Worm (Caenorhabditis elegans) whole organism, L2 larva: Measurements from ENCODE around the gene M01F1.9.

Experiments used
- C34F6.9 ChIP-seq: fragments of 150-350 bp; optimal IDR thresholded peaks from 2 replicates; lab custom pipeline; 2014; ENCODE audit warnings: missing biosample characterization, missing genetic modification characterization
- F13H6.1 ChIP-seq: sonication (generic microtip); optimal IDR thresholded peaks from 2 replicates; lab custom pipeline; 2016; ENCODE audit warnings: missing genetic modification characterization, missing compliant biosample characterization
- R02D3.7 ChIP-seq: fragments of 150-350 bp; optimal IDR thresholded peaks from 2 replicates; lab custom pipeline; 2014; ENCODE audit warnings: missing biosample characterization, missing genetic modification characterization
- ZK546.5 ChIP-seq: sonication (generic microtip); optimal IDR thresholded peaks from 2 replicates; lab custom pipeline; 2017; ENCODE audit warnings: missing biosample characterization, missing genetic modification characterization
- alr-1 ChIP-seq: fragments of 150-350 bp; optimal IDR thresholded peaks from 2 replicates; lab custom pipeline; 2014; ENCODE audit warnings: missing biosample characterization, missing genetic modification characterization
- aly-2 ChIP-seq: fragments of 150-350 bp; optimal IDR thresholded peaks from 2 replicates; lab custom pipeline; 2014; ENCODE audit warnings: missing biosample characterization, missing genetic modification characterization
- ama-1 ChIP-seq: fragments of 150-350 bp; optimal IDR thresholded peaks from 2 replicates; lab custom pipeline; 2018; ENCODE audit warnings: inconsistent platforms
- crh-2 ChIP-seq: sonication (generic microtip); optimal IDR thresholded peaks from 2 replicates; lab custom pipeline; 2017; ENCODE audit warnings: missing biosample characterization, missing genetic modification characterization
- dmd-4 ChIP-seq: sonication (generic microtip); optimal IDR thresholded peaks from 2 replicates; lab custom pipeline; 2017; ENCODE audit warnings: missing biosample characterization, missing genetic modification characterization
- egl-27 ChIP-seq: sonication (generic microtip); optimal IDR thresholded peaks from 3 replicates; lab custom pipeline; 2017; ENCODE audit warnings: missing biosample characterization, missing genetic modification reagents, missing genetic modification characterization
- elt-1 ChIP-seq: fragments of 150-350 bp; optimal IDR thresholded peaks from 2 replicates; lab custom pipeline; 2014; ENCODE audit warnings: missing biosample characterization, missing genetic modification characterization
- elt-3 ChIP-seq: sonication (generic microtip); optimal IDR thresholded peaks from 2 replicates; lab custom pipeline; 2017; ENCODE audit warnings: missing biosample characterization, missing genetic modification characterization
- fos-1 ChIP-seq: fragments of 150-350 bp; optimal IDR thresholded peaks from 2 replicates; lab custom pipeline; 2014; ENCODE audit warnings: missing biosample characterization, missing genetic modification characterization
- lin-11 ChIP-seq: fragments of 150-350 bp; sonication (generic microtip); optimal IDR thresholded peaks from 2 replicates; lab custom pipeline; 2014; ENCODE audit warnings: missing biosample characterization, missing genetic modification characterization, inconsistent platforms, mixed read lengths
- lin-13 ChIP-seq: fragments of 150-350 bp; optimal IDR thresholded peaks from 2 replicates; lab custom pipeline; 2014; ENCODE audit warnings: missing biosample characterization, missing genetic modification reagents, missing genetic modification characterization
- lin-39 ChIP-seq: fragments of 150-350 bp; optimal IDR thresholded peaks from 2 replicates; lab custom pipeline; 2014; ENCODE audit warnings: missing biosample characterization, missing genetic modification reagents, missing genetic modification characterization
- lsy-2 ChIP-seq, 2 experiments: fragments of 150-350 bp in 1 of 2; sonication (generic microtip) in 1 of 2; optimal IDR thresholded peaks; 2 replicates each; lab custom pipeline; 2014 to 2017; ENCODE audit warnings: missing biosample characterization in 2 of 2, missing genetic modification characterization in 2 of 2
- mab-5 ChIP-seq: fragments of 150-350 bp; optimal IDR thresholded peaks from 2 replicates; lab custom pipeline; 2014; ENCODE audit warnings: missing biosample characterization, missing genetic modification characterization
- mbf-1 ChIP-seq: sonication (generic microtip); optimal IDR thresholded peaks from 2 replicates; lab custom pipeline; 2017; ENCODE audit warnings: missing biosample characterization, missing genetic modification characterization
- mdl-1 ChIP-seq, 2 experiments: fragments of 150-350 bp in 1 of 2; sonication (generic microtip) in 1 of 2; optimal IDR thresholded peaks; 2 replicates each; lab custom pipeline; 2017; ENCODE audit warnings: missing biosample characterization in 2 of 2, missing genetic modification characterization in 2 of 2
- nhr-10 ChIP-seq: sonication (generic microtip); optimal IDR thresholded peaks from 2 replicates; lab custom pipeline; 2017; ENCODE audit warnings: missing biosample characterization, missing genetic modification characterization
- nhr-12 ChIP-seq: fragments of 150-350 bp; optimal IDR thresholded peaks from 2 replicates; lab custom pipeline; 2014; ENCODE audit warnings: missing biosample characterization, missing genetic modification characterization
- nhr-129 ChIP-seq: fragments of 150-350 bp; optimal IDR thresholded peaks from 2 replicates; lab custom pipeline; 2014; ENCODE audit warnings: missing biosample characterization, missing genetic modification characterization
- nhr-21 ChIP-seq: fragments of 150-350 bp; optimal IDR thresholded peaks from 2 replicates; lab custom pipeline; 2014; ENCODE audit warnings: missing biosample characterization, missing genetic modification characterization
- nhr-23 ChIP-seq: fragments of 150-350 bp; optimal IDR thresholded peaks from 2 replicates; lab custom pipeline; 2014; ENCODE audit warnings: missing biosample characterization, missing genetic modification reagents, missing genetic modification characterization
- nhr-237 ChIP-seq: fragments of 150-350 bp; optimal IDR thresholded peaks from 2 replicates; lab custom pipeline; 2014; ENCODE audit warnings: missing biosample characterization, missing genetic modification characterization
- nhr-25 ChIP-seq: fragments of 150-350 bp; sonication (generic microtip); optimal IDR thresholded peaks from 3 replicates; lab custom pipeline; 2014; ENCODE audit warnings: missing biosample characterization, missing genetic modification characterization
- nhr-77 ChIP-seq: fragments of 150-350 bp; optimal IDR thresholded peaks from 2 replicates; lab custom pipeline; 2014; ENCODE audit warnings: missing biosample characterization, missing genetic modification characterization
- peb-1 ChIP-seq: fragments of 150-350 bp; optimal IDR thresholded peaks from 2 replicates; lab custom pipeline; 2014; ENCODE audit warnings: missing biosample characterization, missing genetic modification characterization
- sma-3 ChIP-seq: sonication (generic microtip); optimal IDR thresholded peaks from 2 replicates; lab custom pipeline; 2016; ENCODE audit warnings: missing genetic modification reagents, missing genetic modification characterization, missing compliant biosample characterization
- snpc-4 ChIP-seq: fragments of 150-350 bp; optimal IDR thresholded peaks from 2 replicates; lab custom pipeline; 2014; ENCODE audit warnings: missing biosample characterization, missing genetic modification characterization
- unc-39 ChIP-seq: fragments of 150-350 bp; optimal IDR thresholded peaks from 2 replicates; lab custom pipeline; 2014; ENCODE audit warnings: missing biosample characterization, missing genetic modification characterization
- unc-55 ChIP-seq: fragments of 150-350 bp; sonication (generic microtip); optimal IDR thresholded peaks from 3 replicates; lab custom pipeline; 2014; ENCODE audit warnings: missing biosample characterization, missing genetic modification reagents, missing genetic modification characterization
- unc-62 ChIP-seq: fragments of 150-350 bp; optimal IDR thresholded peaks from 2 replicates; lab custom pipeline; 2014; ENCODE audit warnings: missing biosample characterization, missing genetic modification reagents, missing genetic modification characterization
- zag-1 ChIP-seq: fragments of 150-350 bp; optimal IDR thresholded peaks from 2 replicates; lab custom pipeline; 2014; ENCODE audit warnings: missing biosample characterization, missing genetic modification characterization
- ztf-1 ChIP-seq: fragments of 200-800 bp; sonication (Bioruptor generic); conservative IDR thresholded peaks from 2 replicates; pipeline ENCODE4 v1.3.6; 2022; ENCODE audit warnings: missing genetic modification characterization, missing compliant biosample characterization
- ztf-4 ChIP-seq: fragments of 150-350 bp; optimal IDR thresholded peaks from 2 replicates; lab custom pipeline; 2014; ENCODE audit warnings: missing biosample characterization, missing genetic modification characterization

M01F1.9 gene

DNA sequence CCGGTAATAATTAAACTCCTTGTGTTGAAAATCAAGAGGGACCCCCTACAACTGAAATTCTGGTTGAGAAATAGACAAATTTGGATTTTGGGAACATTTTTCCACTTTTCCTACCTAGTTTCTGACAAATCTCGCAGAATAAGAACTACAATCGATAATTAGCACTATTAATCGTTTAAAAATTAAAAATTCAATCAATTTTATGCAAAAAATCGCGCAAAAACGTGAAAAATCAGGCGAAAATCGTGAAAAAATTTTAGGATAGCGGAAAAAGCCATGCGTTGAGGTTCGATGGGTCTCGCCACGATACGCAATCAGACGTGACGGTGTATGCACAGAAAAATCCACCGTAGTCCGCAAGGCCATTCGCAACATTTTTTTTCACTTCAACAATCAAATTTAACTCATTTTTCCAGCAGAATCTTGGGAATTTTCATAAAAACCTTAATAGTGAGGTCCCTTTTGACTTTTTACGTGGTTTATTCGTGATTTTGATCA, 6.2 kb upstream of the M01F1.9 start, which contains the start of gene lias-1 (continued):
- TF ChIP-seq nhr-10: no peak

DNA sequence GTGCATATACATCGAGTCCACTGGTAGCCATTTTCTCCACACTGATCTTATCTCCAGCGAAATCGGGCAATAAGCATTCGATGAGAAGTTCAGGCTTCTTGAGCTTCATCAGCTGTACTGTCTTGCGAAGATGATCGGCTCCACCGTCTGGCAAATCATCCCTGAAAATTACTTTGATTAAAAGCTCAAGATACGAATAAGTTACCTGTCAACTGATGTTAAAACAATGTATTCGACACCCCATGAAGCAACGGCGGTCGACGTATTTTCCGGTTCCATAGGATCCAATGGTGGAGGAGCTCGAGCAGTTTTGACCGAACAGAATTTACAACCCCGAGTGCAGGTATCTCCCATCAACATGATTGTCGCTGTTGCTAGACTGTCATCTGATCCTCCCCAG, 5.4 kb upstream of the M01F1.9 start:
- TF ChIP-seq crh-2 (no peak), nhr-10 (no peak), elt-3 (tag; lab: Kevin White, UChicago) (no peak), sma-3 (GFP tag; lab: Kevin White, UChicago) (no peak), lin-39 (no peak), ztf-1 (GFP tag; lab: Robert Waterston, UW) (no peak), zag-1 (tag; lab: Kevin White, UChicago) (no peak), nhr-12 (tag; lab: Kevin White, UChicago) (no peak), R02D3.7 (tag; lab: Kevin White, UChicago) (no peak), dmd-4 (tag; lab: Kevin White, UChicago) (no peak), mbf-1 (tag; lab: Kevin White, UChicago) (no peak), nhr-77 (no peak), elt-1 (tag; lab: Kevin White, UChicago) (no peak), nhr-23 (tag; lab: Kevin White, UChicago) (no peak), unc-39 (no peak), nhr-25 (tag; lab: Kevin White, UChicago) (no peak), F13H6.1 (tag; lab: Kevin White, UChicago) (no peak), lsy-2 (tag; optimal IDR thresholded peaks at IDR 0.05; lab: Kevin White, UChicago) (no peak), ama-1 (lab: Kevin White, UChicago) (no peak)

DNA sequence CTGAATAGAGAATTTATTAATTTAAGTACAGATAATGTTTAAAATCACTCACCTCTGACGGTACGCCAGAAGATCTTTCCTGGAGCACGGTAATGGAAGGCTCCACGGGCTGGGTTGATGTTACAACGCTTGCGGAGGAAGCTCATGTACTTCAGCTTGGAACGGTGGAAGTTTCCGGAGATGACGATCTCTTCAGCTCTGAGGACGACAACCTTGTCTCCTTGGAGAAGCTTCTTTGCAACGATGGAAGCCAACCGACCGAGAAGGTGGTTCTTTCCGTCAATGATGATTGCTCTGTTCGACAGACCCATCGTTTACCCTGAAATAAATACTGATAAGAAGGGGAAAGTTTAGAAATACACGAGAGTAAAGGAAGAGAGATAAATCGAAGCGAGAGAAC, 4.4 kb upstream of the M01F1.9 start, which contains the start of gene rpl-16:
Gene rpl-16, minus strand, starts transcription at position 319 of the 400 bp plus-strand sequence.
- no peak for TF ChIP-seq lsy-2 (tag; optimal IDR thresholded peaks at IDR 0.05; lab: Kevin White, UChicago)
- no peak for TF ChIP-seq lin-13 (GFP tag; lab: Kevin White, UChicago)
- no peak for TF ChIP-seq ztf-1 (GFP tag; lab: Robert Waterston, UW)
- TF ChIP-seq, all 48 proteins: peak for 0

ce11 chrIII:3502215-3502838, 3.5 kb upstream of the M01F1.9 start, which contains the start of gene M01F1.8:
M01F1.8 (minus strand) TSS chrIII:3502549.
- TF ChIP-seq ztf-1 (GFP tag; lab: Robert Waterston, UW) (no peak), mdl-1 (tag; optimal IDR thresholded peaks at IDR 0.05; lab: Kevin White, UChicago) (no peak), ZK546.5 (tag; lab: Kevin White, UChicago) (no peak), fos-1 (no peak), lin-11 (tag; lab: Kevin White, UChicago) (no peak), nhr-10 (no peak), ztf-4 (tag; lab: Kevin White, UChicago) (no peak), unc-62 (no peak), crh-2 (no peak), unc-39 (no peak), nhr-237 (tag; lab: Kevin White, UChicago) (no peak), unc-55 (GFP tag; lab: Kevin White, UChicago) (no peak), alr-1 (tag; lab: Kevin White, UChicago) (no peak), nhr-77 (no peak), nhr-21 (tag; lab: Kevin White, UChicago) (no peak), nhr-23 (tag; lab: Kevin White, UChicago) (no peak), lsy-2 (tag; optimal IDR thresholded peaks at IDR 0.05; lab: Kevin White, UChicago) (no peak)

DNA sequence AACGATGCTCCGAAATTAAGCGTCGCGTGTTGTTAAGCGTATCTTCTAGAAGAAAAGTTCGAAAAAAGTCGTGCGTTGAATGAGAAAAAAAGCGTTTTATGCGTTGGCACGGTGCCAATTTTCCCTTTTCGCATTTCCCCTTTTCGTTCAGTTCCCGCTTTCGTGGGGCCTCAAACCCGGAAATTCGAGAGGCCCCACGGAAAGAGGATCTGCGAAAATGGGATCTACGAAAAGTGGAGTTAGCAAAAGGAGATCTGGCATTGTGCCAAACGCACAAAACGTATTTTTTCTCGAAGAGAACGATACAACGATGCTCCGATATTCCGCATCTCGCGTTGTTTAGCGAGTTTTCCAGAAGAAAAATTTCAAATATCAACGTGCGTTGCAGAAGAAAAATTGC, 993 bp upstream of the M01F1.9 start:
- TF ChIP-seq unc-55 (GFP tag; lab: Kevin White, UChicago): peak; percentile 57
- no peak for TF ChIP-seq nhr-10
- peak; percentile 5 for TF ChIP-seq sma-3 (GFP tag; lab: Kevin White, UChicago)
- peak; percentile 16 for TF ChIP-seq F13H6.1 (tag; lab: Kevin White, UChicago)

- TF ChIP-seq mdl-1 (tag; optimal IDR thresholded peaks at IDR 0.05; lab: Kevin White, UChicago) (no peak), elt-1 (tag; lab: Kevin White, UChicago) (no peak), nhr-25 (tag; lab: Kevin White, UChicago) (no peak), lin-13 (GFP tag; lab: Kevin White, UChicago) (no peak), nhr-237 (tag; lab: Kevin White, UChicago) (no peak), nhr-23 (tag; lab: Kevin White, UChicago) (no peak), aly-2 (tag; lab: Kevin White, UChicago) (no peak), unc-55 (GFP tag; lab: Kevin White, UChicago) (no peak), mab-5 (tag; lab: Kevin White, UChicago) (no peak), lin-11 (tag; lab: Kevin White, UChicago) (no peak), snpc-4 (tag; lab: Kevin White, UChicago) (no peak), ztf-4 (tag; lab: Kevin White, UChicago) (no peak), unc-39 (no peak), nhr-10 (no peak), elt-3 (tag; lab: Kevin White, UChicago) (no peak), egl-27 (tag; lab: Kevin White, UChicago) (no peak), C34F6.9 (tag; lab: Kevin White, UChicago) (no peak), nhr-129 (tag; lab: Kevin White, UChicago) (no peak), peb-1 (tag; lab: Kevin White, UChicago) (no peak)
These were observed 5.7 kb downstream of the M01F1.9 start, which contains the start of gene gly-14 for ce11 chrIII:3493138-3493537. gly-14 (minus strand) TSS chrIII:3493238.
